Worm (Caenorhabditis elegans) whole organism, young adult: ENCODE results near the gene bus-4.

Experiments
- B0035.1 ChIP-seq: sonication (generic microtip); optimal IDR thresholded peaks from 2 replicates; lab custom pipeline; 2016; ENCODE audit warnings: missing genetic modification characterization, mild to moderate bottlenecking, missing compliant biosample characterization, missing genotype, missing genetic modification reagents
- akir-1 ChIP-seq: fragments of 200-800 bp; sonication (Bioruptor generic); optimal IDR thresholded peaks from 2 replicates; lab custom pipeline; 2018; ENCODE audit warnings: mild to moderate bottlenecking, missing genetic modification characterization, moderate library complexity, missing compliant biosample characterization
- ama-1 ChIP-seq, 3 experiments: fragments of 150-350 bp in 1 of 3; sonication (generic microtip) in 2 of 3; optimal IDR thresholded peaks; 2 replicates each; lab custom pipeline; 2014 to 2018; ENCODE audit warnings: missing biosample characterization in 2 of 3, missing genetic modification characterization in 2 of 3, missing genetic modification reagents in 2 of 3
- ceh-40 ChIP-seq: fragments of 200-800 bp; sonication (Bioruptor generic); IDR thresholded peaks from 2 replicates; pipeline ENCODE4 v1.3.6; 2022; ENCODE audit warnings: missing genetic modification characterization, missing compliant biosample characterization
- ceh-91 ChIP-seq: fragments of 200-800 bp; sonication (Bioruptor generic); IDR thresholded peaks from 2 replicates; pipeline ENCODE4 v1.3.6; 2022; ENCODE audit warnings: missing genetic modification reagents, missing genetic modification characterization, missing compliant biosample characterization
- dpl-1 ChIP-seq: fragments of 150-350 bp; optimal IDR thresholded peaks from 2 replicates; lab custom pipeline; 2014; ENCODE audit warnings: missing biosample characterization, missing genetic modification reagents, missing genetic modification characterization
- gei-17 ChIP-seq: fragments of 200-800 bp; sonication (Bioruptor generic); optimal IDR thresholded peaks from 2 replicates; lab custom pipeline; 2018; ENCODE audit warnings: mild to moderate bottlenecking, missing genetic modification characterization, missing compliant biosample characterization
- lsy-27 ChIP-seq: sonication (generic microtip); optimal IDR thresholded peaks from 2 replicates; lab custom pipeline; 2017; ENCODE audit warnings: missing genetic modification characterization, mild to moderate bottlenecking, missing compliant biosample characterization, antibody characterized with exemption, missing genotype, borderline replicate concordance; ENCODE audit not compliant: insufficient read depth
- nfya-1 ChIP-seq: sonication (generic microtip); optimal IDR thresholded peaks from 2 replicates; lab custom pipeline; 2017; ENCODE audit warnings: antibody characterized with exemption, missing compliant biosample characterization, missing genetic modification characterization, borderline replicate concordance; ENCODE audit not compliant: insufficient read depth
- snpc-1.3 ChIP-seq: sonication (generic microtip); optimal IDR thresholded peaks from 2 replicates; lab custom pipeline; 2017; ENCODE audit warnings: missing genetic modification characterization, mild to moderate bottlenecking, missing compliant biosample characterization, antibody characterized with exemption, moderate library complexity, missing genotype, missing genetic modification reagents; ENCODE audit not compliant: insufficient read depth
- tlf-1 ChIP-seq: fragments of 200-800 bp; sonication (Bioruptor generic); optimal IDR thresholded peaks from 2 replicates; lab custom pipeline; 2018; ENCODE audit warnings: mild to moderate bottlenecking, missing genetic modification characterization, missing compliant biosample characterization
- zim-3 ChIP-seq: sonication (generic microtip); optimal IDR thresholded peaks from 2 replicates; lab custom pipeline; 2017; ENCODE audit warnings: mild to moderate bottlenecking, missing genetic modification characterization, moderate library complexity, missing compliant biosample characterization
- ztf-28 ChIP-seq: fragments of 200-800 bp; sonication (Bioruptor generic); IDR thresholded peaks from 2 replicates; pipeline ENCODE4 v1.3.6; 2022; ENCODE audit warnings: missing genetic modification reagents, missing genetic modification characterization, missing compliant biosample characterization

ce11 chrIV:4667835-4668234 lies 20.2 kb upstream of the bus-4 start:
- TF ChIP-seq nfya-1 (tag; lab: Kevin White, UChicago): no peak
- no peak for TF ChIP-seq akir-1 (GFP tag; lab: Kevin White, UChicago)
- no peak for TF ChIP-seq dpl-1 (GFP tag; lab: Kevin White, UChicago)
- TF ChIP-seq ama-1 (optimal IDR thresholded peaks at IDR 0.05; lab: Kevin White, UChicago): no peak
- TF ChIP-seq ama-1 (GFP tag; optimal IDR thresholded peaks at IDR 0.05; lab: Kevin White, UChicago): no peak
- no peak for TF ChIP-seq B0035.1 (tag; lab: Kevin White, UChicago)
- no peak for TF ChIP-seq ceh-91 (GFP tag; lab: Robert Waterston, UW)
- TF ChIP-seq ceh-40: no peak
- no peak for TF ChIP-seq gei-17 (GFP tag; lab: Kevin White, UChicago)
- TF ChIP-seq lsy-27 (tag; lab: Kevin White, UChicago): no peak
- TF ChIP-seq snpc-1.3 (tag; lab: Kevin White, UChicago): no peak
- TF ChIP-seq tlf-1 (GFP tag; lab: Kevin White, UChicago): no peak
- no peak for TF ChIP-seq zim-3 (tag; lab: Kevin White, UChicago)
- TF ChIP-seq ztf-28: no peak
